Fruit fly (Drosophila melanogaster): ENCODE measurements around the gene CG5815.

The CG5815 gene

dm6 chr3R:27162824-27163223 is 50.5 kb downstream of the CG5815 start, which contains the start of gene ppk31:
Gene ppk31, plus strand, starts transcription at chr3R:27163124.
- no peak for TF ChIP-seq CG9705 (GFP tag; optimal IDR thresholded peaks at IDR 0.05)
- no peak for TF ChIP-seq fru (GFP tag; optimal IDR thresholded peaks at IDR 0.05)
- TF ChIP-seq Abd-B (GFP tag; optimal IDR thresholded peaks at IDR 0.05): no peak
- TF ChIP-seq Dfd (GFP tag; optimal IDR thresholded peaks at IDR 0.05): no peak
- no peak for TF ChIP-seq ey (GFP tag; optimal IDR thresholded peaks at IDR 0.05)
- TF ChIP-seq sage (GFP tag; optimal IDR thresholded peaks at IDR 0.05): no peak
- TF ChIP-seq tai (GFP tag; optimal IDR thresholded peaks at IDR 0.05): no peak
- TF ChIP-seq dl (GFP tag; optimal IDR thresholded peaks at IDR 0.05; ENCODE audit: insufficient read depth in 1 of 2, partially characterized antibody in 2 of 2): no peak
- TF ChIP-seq pan (optimal IDR thresholded peaks at IDR 0.05): no peak
- TF ChIP-seq Hr83 (GFP tag; optimal IDR thresholded peaks at IDR 0.05; ENCODE audit: poor library complexity, severe bottlenecking): no peak
- TF ChIP-seq psq (GFP tag; optimal IDR thresholded peaks at IDR 0.05): no peak
- TF ChIP-seq rgr (GFP tag; optimal IDR thresholded peaks at IDR 0.05): no peak
- no peak for TF ChIP-seq h (GFP tag; optimal IDR thresholded peaks at IDR 0.05)
- TF ChIP-seq CG32264 (GFP tag; optimal IDR thresholded peaks at IDR 0.05): no peak
- TF ChIP-seq usp (GFP tag; optimal IDR thresholded peaks at IDR 0.05): no peak
- TF ChIP-seq woc (GFP tag; optimal IDR thresholded peaks at IDR 0.05): no peak
- no peak for TF ChIP-seq br (GFP tag; optimal IDR thresholded peaks at IDR 0.05)
- TF ChIP-seq Dif (GFP tag; optimal IDR thresholded peaks at IDR 0.05; ENCODE audit: partially characterized antibody): no peak
- no peak for TF ChIP-seq lola (GFP tag; optimal IDR thresholded peaks at IDR 0.05)

Measured in whole organism, wandering third instar larva.